Fruit fly (Drosophila melanogaster) whole organism, embryonic: ENCODE measurements around the gene how.

Experiments used
- B-H1 ChIP-seq: fragments of 200-800 bp; sonication (Bioruptor generic); IDR thresholded peaks from 3 replicates; pipeline ENCODE4 v1.3.6; 2022; ENCODE audit warnings: missing biosample characterization, missing genetic modification characterization
- B-H2 ChIP-seq: fragments of 200-800 bp; sonication (Bioruptor generic); optimal IDR thresholded peaks from 2 replicates; lab custom pipeline; 2018; ENCODE audit warnings: missing biosample characterization, mild to moderate bottlenecking, missing genetic modification characterization
- C15 ChIP-seq: fragments of 200-800 bp; sonication (Bioruptor generic); IDR thresholded peaks from 3 replicates; pipeline ENCODE4 v1.3.6; 2022; ENCODE audit warnings: missing biosample characterization, missing genetic modification characterization
- CG10267 ChIP-seq: fragments of 200-800 bp; sonication (Bioruptor generic); optimal IDR thresholded peaks from 2 replicates; lab custom pipeline; 2018; ENCODE audit warnings: missing biosample characterization, mild to moderate bottlenecking, missing genetic modification characterization, moderate library complexity
- CG10543 ChIP-seq: fragments of 200-800 bp; sonication (Bioruptor generic); optimal IDR thresholded peaks from 3 replicates; lab custom pipeline; 2017; ENCODE audit warnings: missing biosample characterization, mild to moderate bottlenecking, missing genetic modification characterization, moderate library complexity
- CG11398 ChIP-seq: fragments of 200-800 bp; sonication (Bioruptor generic); optimal IDR thresholded peaks from 2 replicates; lab custom pipeline; 2016; ENCODE audit warnings: missing biosample characterization, missing genetic modification characterization
- CG13123 ChIP-seq: fragments of 200-800 bp; sonication (Bioruptor generic); optimal IDR thresholded peaks from 2 replicates; lab custom pipeline; 2016; ENCODE audit warnings: missing biosample characterization, missing genetic modification characterization
- CG13296 ChIP-seq: fragments of 200-800 bp; sonication (Bioruptor generic); optimal IDR thresholded peaks from 3 replicates; lab custom pipeline; 2018; ENCODE audit warnings: missing biosample characterization, mild to moderate bottlenecking, missing genetic modification characterization
- CG15073 ChIP-seq: fragments of 200-800 bp; sonication (Bioruptor generic); optimal IDR thresholded peaks from 2 replicates; lab custom pipeline; 2016; ENCODE audit warnings: missing biosample characterization, missing genetic modification characterization
- CG17802 ChIP-seq: fragments of 200-800 bp; sonication (Bioruptor generic); optimal IDR thresholded peaks from 2 replicates; lab custom pipeline; 2018; ENCODE audit warnings: missing biosample characterization, mild to moderate bottlenecking, missing genetic modification characterization, moderate library complexity
- CG18262 ChIP-seq: fragments of 200-800 bp; optimal IDR thresholded peaks from 3 replicates; lab custom pipeline; 2019; ENCODE audit warnings: missing biosample characterization, mild to moderate bottlenecking, missing genetic modification characterization, moderate library complexity
- CG2116 ChIP-seq: fragments of 200-800 bp; sonication (Bioruptor generic); optimal IDR thresholded peaks from 3 replicates; lab custom pipeline; 2018; ENCODE audit warnings: missing biosample characterization, mild to moderate bottlenecking, missing genetic modification characterization
- CG4360 ChIP-seq: fragments of 200-800 bp; sonication (Bioruptor generic); IDR thresholded peaks from 2 replicates; pipeline ENCODE4 v1.3.6; 2022; ENCODE audit warnings: missing biosample characterization, missing genetic modification characterization
- CG6254 ChIP-seq: fragments of 200-800 bp; sonication (Bioruptor generic); optimal IDR thresholded peaks from 3 replicates; lab custom pipeline; 2017; ENCODE audit warnings: mild to moderate bottlenecking, missing biosample characterization, missing genetic modification reagents, missing genetic modification characterization
- CG6272 ChIP-seq: fragments of 200-800 bp; sonication (Bioruptor generic); IDR thresholded peaks from 2 replicates; pipeline ENCODE4 v1.3.6; 2022; ENCODE audit warnings: missing biosample characterization, missing genetic modification characterization
- CG6854 ChIP-seq: fragments of 200-800 bp; sonication (Bioruptor generic); optimal IDR thresholded peaks from 3 replicates; lab custom pipeline; 2017; ENCODE audit warnings: missing biosample characterization, mild to moderate bottlenecking, missing genetic modification characterization
- CG9727 ChIP-seq: fragments of 200-800 bp; sonication (Bioruptor generic); optimal IDR thresholded peaks from 3 replicates; lab custom pipeline; 2017; ENCODE audit warnings: missing biosample characterization, mild to moderate bottlenecking, missing genetic modification characterization
- CG9797 ChIP-seq: fragments of 200-800 bp; sonication (Bioruptor generic); optimal IDR thresholded peaks from 3 replicates; lab custom pipeline; 2018; ENCODE audit warnings: missing biosample characterization, mild to moderate bottlenecking, missing genetic modification characterization
- CG9817 ChIP-seq: fragments of 200-800 bp; sonication (Bioruptor generic); optimal IDR thresholded peaks from 2 replicates; lab custom pipeline; 2018; ENCODE audit warnings: missing biosample characterization, mild to moderate bottlenecking, missing genetic modification characterization, moderate library complexity
- CTCF ChIP-seq: fragments of 200-800 bp; sonication (Bioruptor generic); optimal IDR thresholded peaks from 2 replicates; lab custom pipeline; 2017; ENCODE audit warnings: missing biosample characterization, mild to moderate bottlenecking, missing genetic modification characterization, moderate library complexity
- CkIIα-i1 ChIP-seq: fragments of 200-800 bp; sonication (Bioruptor generic); IDR thresholded peaks from 2 replicates; pipeline ENCODE4 v1.3.6; 2022; ENCODE audit warnings: missing biosample characterization, missing genetic modification characterization
- CrebB ChIP-seq: fragments of 200-800 bp; sonication (Bioruptor generic); optimal IDR thresholded peaks from 3 replicates; lab custom pipeline; 2018; ENCODE audit warnings: missing biosample characterization, mild to moderate bottlenecking, missing genetic modification characterization
- D19A ChIP-seq: fragments of 200-800 bp; optimal IDR thresholded peaks from 3 replicates; lab custom pipeline; 2019; ENCODE audit warnings: missing biosample characterization, mild to moderate bottlenecking, missing genetic modification characterization, moderate library complexity
- Dad ChIP-seq: fragments of 200-800 bp; sonication (Bioruptor generic); optimal IDR thresholded peaks from 3 replicates; lab custom pipeline; 2016; ENCODE audit warnings: missing biosample characterization, missing genetic modification characterization
- Doc2 ChIP-seq: fragments of 200-800 bp; sonication (Bioruptor generic); IDR thresholded peaks from 2 replicates; pipeline ENCODE4 v1.3.6; 2022; ENCODE audit warnings: missing biosample characterization, missing genetic modification characterization
- Fer3 ChIP-seq: fragments of 200-800 bp; sonication (Bioruptor generic); optimal IDR thresholded peaks from 2 replicates; lab custom pipeline; 2018; ENCODE audit warnings: missing biosample characterization, mild to moderate bottlenecking, missing genetic modification characterization, moderate library complexity
- HLH4C ChIP-seq: fragments of 200-800 bp; sonication (Bioruptor generic); IDR thresholded peaks from 3 replicates; pipeline ENCODE4 v1.3.6; 2022; ENCODE audit warnings: missing biosample characterization, missing genetic modification characterization; ENCODE audit not compliant: partially characterized antibody
- Hey ChIP-seq: fragments of 200-800 bp; sonication (Bioruptor generic); optimal IDR thresholded peaks from 3 replicates; lab custom pipeline; 2018; ENCODE audit warnings: missing biosample characterization, mild to moderate bottlenecking, missing genetic modification characterization
- Hr51 ChIP-seq, 2 experiments: fragments of 200-800 bp; sonication (Bioruptor generic); optimal IDR thresholded peaks; 2 replicates in 1 of 2; 3 replicates in 1 of 2; lab custom pipeline; 2016 to 2018; ENCODE audit warnings: missing biosample characterization in 2 of 2, missing genetic modification characterization in 2 of 2, mild to moderate bottlenecking in 1 of 2, moderate library complexity in 1 of 2
- MTF-1 ChIP-seq: fragments of 200-800 bp; sonication (Bioruptor generic); optimal IDR thresholded peaks from 2 replicates; lab custom pipeline; 2018; ENCODE audit warnings: missing biosample characterization, mild to moderate bottlenecking, missing genetic modification characterization, borderline replicate concordance
- Max ChIP-seq: fragments of 200-800 bp; sonication (Bioruptor generic); optimal IDR thresholded peaks from 2 replicates; lab custom pipeline; 2016; ENCODE audit warnings: missing biosample characterization, mild to moderate bottlenecking, missing genetic modification characterization
- Side ChIP-seq: fragments of 200-800 bp; sonication (Bioruptor generic); optimal IDR thresholded peaks from 2 replicates; lab custom pipeline; 2016; ENCODE audit warnings: missing biosample characterization, missing genetic modification characterization
- Sox102F ChIP-seq: fragments of 200-800 bp; sonication (Bioruptor generic); optimal IDR thresholded peaks from 2 replicates; lab custom pipeline; 2018; ENCODE audit warnings: missing biosample characterization, mild to moderate bottlenecking, missing genetic modification characterization, moderate library complexity
- Sry-δ ChIP-seq: fragments of 200-800 bp; sonication (Bioruptor generic); optimal IDR thresholded peaks from 2 replicates; lab custom pipeline; 2016; ENCODE audit warnings: missing biosample characterization, missing genetic modification characterization
- TFAM ChIP-seq: fragments of 200-800 bp; sonication (Bioruptor generic); optimal IDR thresholded peaks from 2 replicates; lab custom pipeline; 2017; ENCODE audit warnings: missing biosample characterization, missing genetic modification characterization, inconsistent platforms
- Vsx1 ChIP-seq: fragments of 200-800 bp; sonication (Bioruptor generic); optimal IDR thresholded peaks from 2 replicates; lab custom pipeline; 2017; ENCODE audit warnings: missing biosample characterization, mild to moderate bottlenecking, missing genetic modification characterization, missing genetic modification reagents
- ac ChIP-seq: fragments of 200-800 bp; sonication (Bioruptor generic); optimal IDR thresholded peaks from 3 replicates; lab custom pipeline; 2017; ENCODE audit warnings: missing biosample characterization, mild to moderate bottlenecking, missing genetic modification characterization
- br ChIP-seq: fragments of >200 bp; optimal IDR thresholded peaks from 2 replicates; lab custom pipeline; 2017
- cato ChIP-seq: fragments of 200-800 bp; sonication (Bioruptor generic); optimal IDR thresholded peaks from 2 replicates; lab custom pipeline; 2016; ENCODE audit warnings: missing biosample characterization, missing genetic modification characterization, borderline replicate concordance
- dm ChIP-seq: fragments of 200-800 bp; sonication (Bioruptor generic); optimal IDR thresholded peaks from 3 replicates; lab custom pipeline; 2016; ENCODE audit warnings: missing biosample characterization, missing genetic modification characterization
- eve ChIP-seq, 2 experiments: fragments of >200 bp; optimal IDR thresholded peaks; 2 replicates each; lab custom pipeline; 2017; ENCODE audit warnings: missing biosample characterization in 2 of 2, missing genetic modification characterization in 2 of 2
- fru ChIP-seq: fragments of >200 bp; optimal IDR thresholded peaks from 2 replicates; lab custom pipeline; 2017
- gcm ChIP-seq: fragments of 200-800 bp; sonication (Bioruptor generic); optimal IDR thresholded peaks from 2 replicates; lab custom pipeline; 2019; ENCODE audit warnings: missing biosample characterization, mild to moderate bottlenecking, missing genetic modification characterization, moderate library complexity
- grau ChIP-seq: fragments of 200-800 bp; optimal IDR thresholded peaks from 3 replicates; lab custom pipeline; 2019; ENCODE audit warnings: missing biosample characterization, mild to moderate bottlenecking, missing genetic modification characterization, moderate library complexity
- hbn ChIP-seq: fragments of 200-800 bp; sonication (Bioruptor generic); IDR thresholded peaks from 2 replicates; pipeline ENCODE4 v1.3.6; 2022; ENCODE audit warnings: missing biosample characterization, missing genetic modification characterization; ENCODE audit not compliant: partially characterized antibody
- odd ChIP-seq: fragments of 200-800 bp; sonication (Bioruptor generic); optimal IDR thresholded peaks from 2 replicates; lab custom pipeline; 2017; ENCODE audit warnings: missing biosample characterization, mild to moderate bottlenecking, missing genetic modification characterization
- pho ChIP-seq: fragments of 200-800 bp; sonication (Bioruptor generic); optimal IDR thresholded peaks from 2 replicates; lab custom pipeline; 2016; ENCODE audit warnings: missing biosample characterization, missing genetic modification characterization
- run ChIP-seq: fragments of 200-800 bp; sonication (Bioruptor generic); optimal IDR thresholded peaks from 3 replicates; lab custom pipeline; 2018; ENCODE audit warnings: missing biosample characterization, mild to moderate bottlenecking, missing genetic modification characterization
- sens ChIP-seq: fragments of 200-800 bp; sonication (Bioruptor generic); peaks from one replicate; lab custom pipeline; 2016; ENCODE audit warnings: missing biosample characterization, missing genetic modification characterization
- vnd ChIP-seq: fragments of 200-800 bp; sonication (Bioruptor generic); IDR thresholded peaks from 3 replicates; pipeline ENCODE4 v1.3.6; 2022; ENCODE audit warnings: missing biosample characterization, missing genetic modification characterization; ENCODE audit not compliant: partially characterized antibody

Gene how

dm6 chr3R:22049134-22049796 is 7.3 kb downstream of the how start (continued):
- TF ChIP-seq B-H1 (peak; percentile 72), CG6254 (GFP tag; lab: Kevin White, UChicago) (peak; percentile 76), Vsx1 (GFP tag; lab: Kevin White, UChicago) (peak; percentile 47), Doc2 (GFP tag; lab: Robert Waterston, UW) (no peak), C15 (GFP tag; lab: Robert Waterston, UW) (peak; percentile 57; the same call in 2 of the 3 replicates), sens (GFP tag; lab: Kevin White, UChicago) (peak; percentile 97), CrebB (tag; lab: Kevin White, UChicago) (peak; percentile 52), pho (GFP tag; lab: Kevin White, UChicago) (peak; percentile 69), odd (GFP tag; lab: Kevin White, UChicago) (peak; percentile 68), CG13123 (GFP tag; lab: Kevin White, UChicago) (peak; percentile 36), CG17802 (tag; lab: Kevin White, UChicago) (peak; percentile 51), CG4360 (GFP tag; lab: Robert Waterston, UW) (no peak), CG18262 (tag; lab: Kevin White, UChicago) (peak; percentile 82), hbn (GFP tag; lab: Robert Waterston, UW) (no peak), eve (GFP tag; optimal IDR thresholded peaks at IDR 0.05; lab: Kevin White, UChicago) (peak in 1 of 2 experiments; percentile 72), CG6272 (peak; percentile 66), run (peak; percentile 70), CTCF (GFP tag; lab: Kevin White, UChicago) (peak; percentile 16), B-H2 (GFP tag; lab: Kevin White, UChicago) (peak; percentile 3), CkIIα-i1 (GFP tag; lab: Robert Waterston, UW) (0 out of 2 replicates have a peak, but pooled peaks have one; percentile 40), Hr51 (GFP tag; optimal IDR thresholded peaks at IDR 0.05; lab: Kevin White, UChicago) (peak; percentile 35 to 83), Max (GFP tag; lab: Kevin White, UChicago) (peak; percentile 37), CG10267 (tag; lab: Kevin White, UChicago) (peak; percentile 70), dm (GFP tag; lab: Kevin White, UChicago) (peak; percentile 64), cato (GFP tag; lab: Kevin White, UChicago) (peak; percentile 50), vnd (no peak), Side (peak; percentile 72), gcm (GFP tag; lab: Kevin White, UChicago) (peak; percentile 81), grau (tag; lab: Kevin White, UChicago) (peak; percentile 80), Hey (peak; percentile 82), CG15073 (GFP tag; lab: Kevin White, UChicago) (no peak), CG6854 (peak; percentile 52), CG9797 (GFP tag; lab: Kevin White, UChicago) (no peak), MTF-1 (peak; percentile 34), Dad (GFP tag; lab: Kevin White, UChicago) (peak; percentile 28), TFAM (GFP tag; lab: Kevin White, UChicago) (no peak), fru (lab: Kevin White, UChicago) (no peak), Sry-δ (GFP tag; lab: Kevin White, UChicago) (peak; percentile 32), D19A (tag; lab: Kevin White, UChicago) (peak; percentile 73), br (lab: Kevin White, UChicago) (no peak), ac (GFP tag; lab: Kevin White, UChicago) (peak; percentile 22), CG2116 (GFP tag; lab: Kevin White, UChicago) (peak; percentile 41), CG11398 (peak; percentile 64), CG13296 (GFP tag; lab: Kevin White, UChicago) (peak; percentile 69), CG9817 (tag; lab: Kevin White, UChicago) (peak; percentile 77), Fer3 (tag; lab: Kevin White, UChicago) (peak; percentile 80), Sox102F (peak; percentile 86), CG9727 (GFP tag; lab: Kevin White, UChicago) (peak; percentile 80), HLH4C (GFP tag; lab: Robert Waterston, UW) (no peak), CG10543 (GFP tag; lab: Kevin White, UChicago) (peak; percentile 53)
